Worm (Caenorhabditis elegans) whole organism, L4 larva: ENCODE data around the gene nbet-1.

ENCODE experiments used
- R02D3.7 ChIP-seq: fragments of 150-350 bp; sonication (generic microtip); optimal IDR thresholded peaks from 3 replicates; lab custom pipeline; 2014; ENCODE audit warnings: missing biosample characterization, missing genetic modification characterization
- aha-1 ChIP-seq: fragments of 150-350 bp; peaks from one replicate; lab custom pipeline; 2014; ENCODE audit warnings: missing biosample characterization, missing genetic modification characterization
- dpl-1 ChIP-seq: fragments of 150-350 bp; optimal IDR thresholded peaks from 2 replicates; lab custom pipeline; 2014; ENCODE audit warnings: missing biosample characterization, missing genetic modification reagents, missing genetic modification characterization
- fos-1 ChIP-seq: fragments of 150-350 bp; optimal IDR thresholded peaks from 2 replicates; lab custom pipeline; 2014; ENCODE audit warnings: missing biosample characterization, missing genetic modification characterization
- nhr-237 ChIP-seq: sonication (generic microtip); optimal IDR thresholded peaks from 2 replicates; lab custom pipeline; 2017; ENCODE audit warnings: missing biosample characterization, missing genetic modification characterization
- nhr-48 ChIP-seq: sonication (generic microtip); optimal IDR thresholded peaks from 2 replicates; lab custom pipeline; 2016; ENCODE audit warnings: mild to moderate bottlenecking, missing genetic modification characterization, missing compliant biosample characterization
- nhr-77 ChIP-seq: fragments of 150-350 bp; optimal IDR thresholded peaks from 2 replicates; lab custom pipeline; 2014; ENCODE audit warnings: missing biosample characterization, missing genetic modification characterization
- pha-4 ChIP-seq, 2 experiments: fragments of 150-350 bp in 1 of 2; fragments of 200-800 bp in 1 of 2; sonication (Bioruptor generic) in 1 of 2; IDR thresholded peaks in 1 of 2; optimal IDR thresholded peaks in 1 of 2; 2 replicates each; pipeline versions ENCODE4 v1.3.6 to Lab custom; 2014 to 2022; ENCODE audit warnings: missing genetic modification characterization in 2 of 2, missing genetic modification reagents in 2 of 2, missing biosample characterization in 1 of 2, missing compliant biosample characterization in 1 of 2
- set-16 ChIP-seq: fragments of 200-800 bp; sonication (Bioruptor generic); IDR thresholded peaks from 2 replicates; pipeline ENCODE4 v1.3.6; 2022; ENCODE audit warnings: missing genetic modification reagents, missing genetic modification characterization, missing compliant biosample characterization
- ztf-11 ChIP-seq: fragments of 150-350 bp; optimal IDR thresholded peaks from 2 replicates; lab custom pipeline; 2014; ENCODE audit warnings: missing biosample characterization, missing genetic modification characterization

ce11 chrIV:5230530-5230929, 21.2 kb downstream of the nbet-1 start, which contains the start of gene thn-5:
- TF ChIP-seq nhr-48 (no peak), R02D3.7 (tag; lab: Kevin White, UChicago) (no peak), ztf-11 (no peak), pha-4 (GFP tag; IDR thresholded peaks at IDR 0.05; lab: Robert Waterston, UW) (no peak), pha-4 (tag; optimal IDR thresholded peaks at IDR 0.05; lab: Kevin White, UChicago) (no peak), nhr-77 (tag; lab: Kevin White, UChicago) (no peak), fos-1 (tag; lab: Kevin White, UChicago) (no peak), dpl-1 (GFP tag; lab: Kevin White, UChicago) (no peak), nhr-237 (tag; lab: Kevin White, UChicago) (no peak), aha-1 (no peak), set-16 (GFP tag; lab: Robert Waterston, UW) (no peak)
